Fruit fly (Drosophila melanogaster) whole organism, embryonic: ENCODE measurements around the gene Prp5.

Experiments
- CG10543 ChIP-seq: fragments of 200-800 bp; sonication (Bioruptor generic); optimal IDR thresholded peaks from 3 replicates; lab custom pipeline; 2017; ENCODE audit warnings: missing biosample characterization, mild to moderate bottlenecking, missing genetic modification characterization, moderate library complexity
- wor ChIP-seq: fragments of 200-800 bp; sonication (Bioruptor generic); IDR thresholded peaks from 2 replicates; pipeline ENCODE4 v1.3.6; 2022; ENCODE audit warnings: missing biosample characterization, missing genetic modification characterization

DNA sequence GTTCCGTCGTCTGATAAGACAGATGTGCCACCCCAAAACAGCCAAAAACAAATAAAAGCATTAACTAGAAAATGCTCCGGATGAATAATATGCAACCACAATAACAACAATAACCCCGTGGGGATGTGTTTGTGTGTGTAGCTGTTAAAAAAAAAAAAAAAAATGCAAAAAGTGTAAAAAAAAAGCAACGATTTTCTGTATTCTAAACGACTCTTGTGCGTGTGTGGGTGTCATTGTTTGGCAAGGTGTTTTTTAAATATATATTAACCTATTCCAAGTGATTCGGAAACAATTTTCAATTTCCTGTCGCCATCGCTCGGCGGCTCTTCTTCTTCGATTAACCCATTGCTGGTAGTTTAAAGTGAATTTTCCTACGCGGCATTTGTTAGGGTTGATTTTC is 24.4 kb upstream of the Prp5 start:
- no peak for TF ChIP-seq CG10543 (GFP tag; lab: Kevin White, UChicago)
- no peak for TF ChIP-seq wor (GFP tag; lab: Robert Waterston, UW)
